Fruit fly (Drosophila melanogaster) whole organism, embryonic: ENCODE results near the gene CG33158.

Experiments used
- BEAF-32 ChIP-seq: fragments of 200-800 bp; sonication (Bioruptor generic); optimal IDR thresholded peaks from 3 replicates; lab custom pipeline; 2017; ENCODE audit warnings: missing biosample characterization, missing genetic modification characterization, mild to moderate bottlenecking, moderate library complexity, missing genetic modification reagents
- CG10267 ChIP-seq: fragments of 200-800 bp; sonication (Bioruptor generic); optimal IDR thresholded peaks from 2 replicates; lab custom pipeline; 2018; ENCODE audit warnings: missing biosample characterization, mild to moderate bottlenecking, missing genetic modification characterization, moderate library complexity
- CG10321 ChIP-seq: fragments of 200-800 bp; sonication (Bioruptor generic); IDR thresholded peaks from 2 replicates; pipeline ENCODE4 v1.3.6; 2022; ENCODE audit warnings: missing biosample characterization, missing genetic modification characterization
- CG10565 ChIP-seq: fragments of 200-800 bp; sonication (Bioruptor generic); optimal IDR thresholded peaks from 3 replicates; lab custom pipeline; 2016; ENCODE audit warnings: missing biosample characterization, mild to moderate bottlenecking, missing genetic modification characterization
- CG11560 ChIP-seq: fragments of 200-800 bp; sonication (Bioruptor generic); IDR thresholded peaks from 3 replicates; pipeline ENCODE4 v1.3.6; 2022; ENCODE audit warnings: missing biosample characterization, missing genetic modification characterization
- CG12071 ChIP-seq: fragments of 200-800 bp; sonication (Bioruptor generic); optimal IDR thresholded peaks from 3 replicates; lab custom pipeline; 2018; ENCODE audit warnings: missing biosample characterization, mild to moderate bottlenecking, missing genetic modification characterization
- CG16779 ChIP-seq: fragments of 200-800 bp; sonication (Bioruptor generic); IDR thresholded peaks from 2 replicates; pipeline ENCODE4 v1.3.6; 2022; ENCODE audit warnings: missing biosample characterization, missing genetic modification characterization
- CG16813 ChIP-seq: fragments of 200-800 bp; sonication (Bioruptor generic); IDR thresholded peaks from 3 replicates; pipeline ENCODE4 v1.3.6; 2022; ENCODE audit warnings: missing biosample characterization, missing genetic modification characterization; ENCODE audit not compliant: partially characterized antibody
- CG17361 ChIP-seq: fragments of 200-800 bp; sonication (Bioruptor generic); IDR thresholded peaks from 3 replicates; pipeline ENCODE4 v1.3.6; 2022; ENCODE audit warnings: missing biosample characterization, missing genetic modification characterization
- CG17385 ChIP-seq: fragments of 200-800 bp; sonication (Bioruptor generic); optimal IDR thresholded peaks from 3 replicates; lab custom pipeline; 2018; ENCODE audit warnings: missing biosample characterization, mild to moderate bottlenecking, missing genetic modification characterization
- CG2712 ChIP-seq: fragments of 200-800 bp; optimal IDR thresholded peaks from 3 replicates; lab custom pipeline; 2019; ENCODE audit warnings: missing biosample characterization, mild to moderate bottlenecking, missing genetic modification characterization, moderate library complexity
- CG31365 ChIP-seq: fragments of 200-800 bp; sonication (Bioruptor generic); optimal IDR thresholded peaks from 2 replicates; lab custom pipeline; 2018; ENCODE audit warnings: missing biosample characterization, mild to moderate bottlenecking, missing genetic modification characterization
- CG3726 ChIP-seq: fragments of 200-800 bp; sonication (Bioruptor generic); IDR thresholded peaks from 3 replicates; pipeline ENCODE4, ENCODE4 v1.3.6; 2022; ENCODE audit warnings: missing biosample characterization, missing genetic modification characterization
- CG5953 ChIP-seq: fragments of 200-800 bp; sonication (Bioruptor generic); IDR thresholded peaks from 2 replicates; pipeline ENCODE4 v1.3.6; 2022; ENCODE audit warnings: missing biosample characterization, missing genetic modification characterization
- CG6175 ChIP-seq: fragments of 200-800 bp; sonication (Bioruptor generic); IDR thresholded peaks from 3 replicates; pipeline ENCODE4 v1.3.6; 2022; ENCODE audit warnings: missing biosample characterization, missing genetic modification characterization
- CG7357 ChIP-seq: fragments of 200-800 bp; sonication (Bioruptor generic); IDR thresholded peaks from 3 replicates; pipeline ENCODE4 v1.3.6; 2022; ENCODE audit warnings: missing biosample characterization, missing genetic modification characterization
- CG7786 ChIP-seq: fragments of 200-800 bp; sonication (Bioruptor generic); optimal IDR thresholded peaks from 2 replicates; lab custom pipeline; 2016; ENCODE audit warnings: missing biosample characterization, missing genetic modification characterization
- CG9215 ChIP-seq: fragments of 200-800 bp; sonication (Bioruptor generic); IDR thresholded peaks from 2 replicates; pipeline ENCODE4 v1.3.6; 2022; ENCODE audit warnings: missing biosample characterization, missing genetic modification characterization
- Deaf1 ChIP-seq: fragments of 200-800 bp; optimal IDR thresholded peaks from 3 replicates; lab custom pipeline; 2019; ENCODE audit warnings: missing biosample characterization, mild to moderate bottlenecking, missing genetic modification characterization, moderate library complexity
- Dip2 ChIP-seq: fragments of 200-800 bp; sonication (Bioruptor generic); IDR thresholded peaks from 2 replicates; pipeline ENCODE4 v1.3.6; 2022; ENCODE audit warnings: missing biosample characterization, missing genetic modification characterization
- H2.0 ChIP-seq: fragments of 200-800 bp; sonication (Bioruptor generic); IDR thresholded peaks from 2 replicates; pipeline ENCODE4 v1.3.6; 2022; ENCODE audit warnings: missing biosample characterization, missing genetic modification characterization
- HmgZ ChIP-seq: fragments of 200-800 bp; sonication (Bioruptor generic); optimal IDR thresholded peaks from 2 replicates; lab custom pipeline; 2018; ENCODE audit warnings: missing biosample characterization, mild to moderate bottlenecking, missing genetic modification characterization
- Hsf ChIP-seq: fragments of 200-800 bp; sonication (Bioruptor generic); optimal IDR thresholded peaks from 3 replicates; lab custom pipeline; 2016; ENCODE audit warnings: missing biosample characterization, missing genetic modification characterization
- Jarid2 ChIP-seq: fragments of 200-800 bp; sonication (Bioruptor generic); optimal IDR thresholded peaks from 3 replicates; lab custom pipeline; 2017; ENCODE audit warnings: mild to moderate bottlenecking, missing biosample characterization, missing genetic modification reagents, missing genetic modification characterization
- Mes4 ChIP-seq: fragments of 200-800 bp; sonication (Bioruptor generic); optimal IDR thresholded peaks from 2 replicates; lab custom pipeline; 2016; ENCODE audit warnings: missing biosample characterization, missing genetic modification characterization
- Opbp ChIP-seq: fragments of 200-800 bp; sonication (Bioruptor generic); IDR thresholded peaks from 3 replicates; pipeline ENCODE4 v1.3.6; 2022; ENCODE audit warnings: missing biosample characterization, missing genetic modification characterization; ENCODE audit not compliant: partially characterized antibody
- Vsx1 ChIP-seq: fragments of 200-800 bp; sonication (Bioruptor generic); optimal IDR thresholded peaks from 2 replicates; lab custom pipeline; 2017; ENCODE audit warnings: missing biosample characterization, mild to moderate bottlenecking, missing genetic modification characterization, missing genetic modification reagents
- bsh ChIP-seq, 2 experiments: fragments of 200-800 bp; sonication (Bioruptor generic); optimal IDR thresholded peaks; 2 replicates each; lab custom pipeline; 2017 to 2018; ENCODE audit warnings: mild to moderate bottlenecking in 2 of 2, missing biosample characterization in 2 of 2, missing genetic modification characterization in 2 of 2, moderate library complexity in 1 of 2
- cad ChIP-seq: fragments of >200 bp; optimal IDR thresholded peaks from 2 replicates; lab custom pipeline; 2017; ENCODE audit warnings: missing biosample characterization, missing genetic modification characterization
- cg ChIP-seq: fragments of 200-800 bp; sonication (Bioruptor generic); optimal IDR thresholded peaks from 3 replicates; lab custom pipeline; 2019; ENCODE audit warnings: missing biosample characterization, mild to moderate bottlenecking, missing genetic modification characterization, moderate library complexity
- ci ChIP-seq: fragments of 200-800 bp; sonication (Bioruptor generic); IDR thresholded peaks from 3 replicates; pipeline ENCODE4 v1.3.6; 2022; ENCODE audit warnings: missing biosample characterization, missing genetic modification characterization
- dan ChIP-seq: fragments of 200-800 bp; sonication (Bioruptor generic); IDR thresholded peaks from 2 replicates; pipeline ENCODE4 v1.3.6; 2022; ENCODE audit warnings: missing biosample characterization, missing genetic modification characterization
- fd96Cb ChIP-seq: fragments of 200-800 bp; sonication (Bioruptor generic); optimal IDR thresholded peaks from 2 replicates; lab custom pipeline; 2018; ENCODE audit warnings: missing biosample characterization, mild to moderate bottlenecking, missing genetic modification characterization, moderate library complexity
- ftz-f1 ChIP-seq: fragments of 200-800 bp; sonication (Bioruptor generic); optimal IDR thresholded peaks from 2 replicates; lab custom pipeline; 2016; ENCODE audit warnings: missing biosample characterization, missing genetic modification characterization
- insv ChIP-seq, 2 experiments: fragments of 200-800 bp; sonication (Bioruptor generic); optimal IDR thresholded peaks; 3 replicates each; lab custom pipeline; 2016 to 2018; ENCODE audit warnings: missing biosample characterization in 2 of 2, missing genetic modification characterization in 2 of 2
- luna ChIP-seq: fragments of 200-800 bp; sonication (Bioruptor generic); optimal IDR thresholded peaks from 2 replicates; lab custom pipeline; 2016; ENCODE audit warnings: missing biosample characterization, missing genetic modification characterization
- peb ChIP-seq: fragments of 200-800 bp; sonication (Bioruptor generic); IDR thresholded peaks from 2 replicates; pipeline ENCODE4 v1.3.6; 2022; ENCODE audit warnings: missing biosample characterization, missing genetic modification characterization
- rib ChIP-seq: fragments of 200-800 bp; sonication (Bioruptor generic); IDR thresholded peaks from 2 replicates; pipeline ENCODE4 v1.3.6; 2022; ENCODE audit warnings: missing biosample characterization, missing genetic modification characterization
- ro ChIP-seq: fragments of 200-800 bp; sonication (Bioruptor generic); IDR thresholded peaks from 2 replicates; pipeline ENCODE4 v1.3.6; 2022; ENCODE audit warnings: missing biosample characterization, missing genetic modification characterization
- run ChIP-seq: fragments of 200-800 bp; sonication (Bioruptor generic); optimal IDR thresholded peaks from 3 replicates; lab custom pipeline; 2018; ENCODE audit warnings: missing biosample characterization, mild to moderate bottlenecking, missing genetic modification characterization
- seq ChIP-seq: fragments of 200-800 bp; sonication (Bioruptor generic); IDR thresholded peaks from 2 replicates; pipeline ENCODE4 v1.3.6; 2022; ENCODE audit warnings: missing biosample characterization, missing genetic modification characterization
- slbo ChIP-seq: fragments of 200-800 bp; sonication (Bioruptor generic); IDR thresholded peaks from 2 replicates; pipeline ENCODE4 v1.3.6; 2022; ENCODE audit warnings: missing biosample characterization, missing genetic modification characterization
- ssp ChIP-seq: fragments of 200-800 bp; sonication (Bioruptor generic); IDR thresholded peaks from 2 replicates; pipeline ENCODE4 v1.3.6; 2022; ENCODE audit warnings: missing biosample characterization, missing genetic modification characterization
- stc ChIP-seq: fragments of 200-800 bp; sonication (Bioruptor generic); IDR thresholded peaks from 2 replicates; pipeline ENCODE4 v1.3.6; 2022; ENCODE audit warnings: missing biosample characterization, missing genetic modification characterization
- tin ChIP-seq: fragments of 200-800 bp; sonication (Bioruptor generic); optimal IDR thresholded peaks from 3 replicates; lab custom pipeline; 2016; ENCODE audit warnings: missing biosample characterization, missing genetic modification characterization
- trh ChIP-seq: fragments of 200-800 bp; sonication (Bioruptor generic); optimal IDR thresholded peaks from 2 replicates; lab custom pipeline; 2016; ENCODE audit warnings: missing biosample characterization, missing genetic modification characterization
- unc-4 ChIP-seq: fragments of 200-800 bp; sonication (Bioruptor generic); IDR thresholded peaks from 2 replicates; pipeline ENCODE4 v1.3.6; 2022; ENCODE audit warnings: missing biosample characterization, missing genetic modification characterization; ENCODE audit not compliant: partially characterized antibody
- vnd ChIP-seq: fragments of 200-800 bp; sonication (Bioruptor generic); IDR thresholded peaks from 3 replicates; pipeline ENCODE4 v1.3.6; 2022; ENCODE audit warnings: missing biosample characterization, missing genetic modification characterization; ENCODE audit not compliant: partially characterized antibody
- vvl ChIP-seq: fragments of 200-800 bp; sonication (Bioruptor generic); IDR thresholded peaks from 2 replicates; pipeline ENCODE4 v1.3.6; 2022; ENCODE audit warnings: missing biosample characterization, missing genetic modification characterization
- zen2 ChIP-seq: fragments of 200-800 bp; sonication (Bioruptor generic); IDR thresholded peaks from 3 replicates; pipeline ENCODE4 v1.3.6; 2022; ENCODE audit warnings: missing biosample characterization, missing genetic modification characterization; ENCODE audit not compliant: partially characterized antibody

The CG33158 gene

dm6 chr3L:16451887-16452751 lies 32.7 kb downstream of the CG33158 start, which contains the start of gene dsx-c73A (continued):
- TF ChIP-seq insv (GFP tag; optimal IDR thresholded peaks at IDR 0.05; lab: Kevin White, UChicago): no peak
- no peak for TF ChIP-seq CG10321
- TF ChIP-seq Hsf: peak; percentile 4
- no peak for TF ChIP-seq trh (GFP tag; lab: Kevin White, UChicago)
- no peak for TF ChIP-seq Deaf1
- TF ChIP-seq CG16779 (GFP tag; lab: Robert Waterston, UW): no peak
- no peak for TF ChIP-seq CG17385
- TF ChIP-seq CG12071: no peak
- peak; percentile 53 for TF ChIP-seq CG10267 (tag; lab: Kevin White, UChicago)
- TF ChIP-seq Opbp (GFP tag; lab: Robert Waterston, UW): no peak
- no peak for TF ChIP-seq Mes4 (GFP tag; lab: Kevin White, UChicago)
- no peak for TF ChIP-seq Dip2 (GFP tag; lab: Robert Waterston, UW)
- TF ChIP-seq CG10565 (GFP tag; lab: Kevin White, UChicago): no peak
- TF ChIP-seq vvl (GFP tag; lab: Robert Waterston, UW): peak; percentile 65
- peak; percentile 25 for TF ChIP-seq tin (GFP tag; lab: Kevin White, UChicago)
- TF ChIP-seq Vsx1 (GFP tag; lab: Kevin White, UChicago): no peak
- no peak for TF ChIP-seq Jarid2 (GFP tag; lab: Kevin White, UChicago)
- TF ChIP-seq HmgZ (tag; lab: Kevin White, UChicago): no peak
- TF ChIP-seq seq (GFP tag; lab: Robert Waterston, UW): no peak
- no peak for TF ChIP-seq CG11560 (tag; lab: Robert Waterston, UW)
- peak; percentile 56; the same call in 1 of the 3 replicates for TF ChIP-seq zen2
- peak; percentile 10; the same call in 1 of the 2 replicates for TF ChIP-seq H2.0
- TF ChIP-seq CG3726 (GFP tag; lab: Robert Waterston, UW): no peak
- no peak for TF ChIP-seq unc-4 (GFP tag; lab: Robert Waterston, UW)
- no peak for TF ChIP-seq run (tag; lab: Kevin White, UChicago)
- no peak for TF ChIP-seq CG16813 (GFP tag; lab: Robert Waterston, UW)
- no peak for TF ChIP-seq CG7357 (GFP tag; lab: Robert Waterston, UW)
- TF ChIP-seq CG17361 (GFP tag; lab: Robert Waterston, UW): 0 out of 3 replicates have a peak, but pooled peaks have one; percentile 20
- no peak for TF ChIP-seq cg (GFP tag; lab: Kevin White, UChicago)
- TF ChIP-seq CG9215: no peak
- no peak for TF ChIP-seq rib
- no peak for TF ChIP-seq ftz-f1 (GFP tag; lab: Kevin White, UChicago)
- TF ChIP-seq stc: no peak; the same call in 1 of the 2 replicates
- peak; percentile 53 for TF ChIP-seq fd96Cb (tag; lab: Kevin White, UChicago)
- TF ChIP-seq slbo (GFP tag; lab: Robert Waterston, UW): peak; percentile 16; the same call in 1 of the 2 replicates
- no peak for TF ChIP-seq dan (GFP tag; lab: Robert Waterston, UW)
- peak; percentile 49; the same call in 2 of the 3 replicates for TF ChIP-seq ci (GFP tag; lab: Robert Waterston, UW)
- TF ChIP-seq CG31365: no peak
- TF ChIP-seq CG7786 (GFP tag; lab: Kevin White, UChicago): no peak
- no peak for TF ChIP-seq CG5953 (GFP tag; lab: Robert Waterston, UW)
- no peak for TF ChIP-seq peb (GFP tag; lab: Robert Waterston, UW)
- no peak for TF ChIP-seq BEAF-32 (GFP tag; lab: Kevin White, UChicago)
- TF ChIP-seq luna (GFP tag; lab: Kevin White, UChicago): no peak
- peak; percentile 36; the same call in 1 of the 2 replicates for TF ChIP-seq ssp
- no peak for TF ChIP-seq cad (GFP tag; lab: Kevin White, UChicago)
- peak; percentile 59 to 80 for TF ChIP-seq bsh (GFP tag; optimal IDR thresholded peaks at IDR 0.05; lab: Kevin White, UChicago)
- no peak for TF ChIP-seq vnd
- TF ChIP-seq CG6175 (GFP tag; lab: Robert Waterston, UW): no peak
- no peak for TF ChIP-seq ro (GFP tag; lab: Robert Waterston, UW)
- TF ChIP-seq CG2712 (tag; lab: Kevin White, UChicago): peak; percentile 64
